Worm (Caenorhabditis elegans) whole organism, L2 larva: ENCODE results near the gene F43D2.7.

Experiments used
- ZK546.5 ChIP-seq: sonication (generic microtip); optimal IDR thresholded peaks from 2 replicates; lab custom pipeline; 2017; ENCODE audit warnings: missing biosample characterization, missing genetic modification characterization
- aly-2 ChIP-seq: fragments of 150-350 bp; optimal IDR thresholded peaks from 2 replicates; lab custom pipeline; 2014; ENCODE audit warnings: missing biosample characterization, missing genetic modification characterization
- ama-1 ChIP-seq: fragments of 150-350 bp; optimal IDR thresholded peaks from 2 replicates; lab custom pipeline; 2018; ENCODE audit warnings: inconsistent platforms
- elt-3 ChIP-seq: sonication (generic microtip); optimal IDR thresholded peaks from 2 replicates; lab custom pipeline; 2017; ENCODE audit warnings: missing biosample characterization, missing genetic modification characterization
- lin-39 ChIP-seq: fragments of 150-350 bp; optimal IDR thresholded peaks from 2 replicates; lab custom pipeline; 2014; ENCODE audit warnings: missing biosample characterization, missing genetic modification reagents, missing genetic modification characterization
- unc-62 ChIP-seq: fragments of 150-350 bp; optimal IDR thresholded peaks from 2 replicates; lab custom pipeline; 2014; ENCODE audit warnings: missing biosample characterization, missing genetic modification reagents, missing genetic modification characterization

DNA sequence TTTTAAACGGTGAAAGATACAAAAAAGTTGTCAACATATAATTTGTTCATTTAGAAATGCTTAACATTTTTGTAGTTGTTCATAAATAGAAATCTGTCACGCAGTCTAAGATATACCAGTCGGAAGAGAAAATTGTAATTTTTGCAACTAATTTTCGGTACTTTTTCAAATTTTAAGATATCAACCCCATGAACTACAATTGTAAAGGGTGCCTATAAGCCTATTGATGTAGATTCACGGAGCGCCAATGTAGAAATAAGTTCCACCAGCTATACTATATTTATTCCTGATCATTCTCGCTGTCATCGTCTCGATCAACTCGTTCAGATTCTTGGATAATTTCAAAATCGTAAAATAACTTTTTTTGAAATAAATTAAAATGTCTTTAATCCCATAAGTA lies 45.0 kb downstream of the F43D2.7 start:
- TF ChIP-seq ama-1 (lab: Kevin White, UChicago) (no peak), lin-39 (tag; lab: Kevin White, UChicago) (no peak), ZK546.5 (no peak), elt-3 (tag; lab: Kevin White, UChicago) (no peak), unc-62 (GFP tag; lab: Kevin White, UChicago) (no peak), aly-2 (tag; lab: Kevin White, UChicago) (no peak)
